Worm (Caenorhabditis elegans) whole organism, late embryonic: ENCODE data around the gene F39F10.2.

ENCODE experiments used
- C08G9.2 ChIP-seq: sonication (generic microtip); optimal IDR thresholded peaks from 2 replicates; lab custom pipeline; 2016; ENCODE audit warnings: mild to moderate bottlenecking, missing genetic modification characterization, moderate library complexity, missing compliant biosample characterization
- C38D4.7 ChIP-seq: fragments of 200-800 bp; sonication (Bioruptor generic); optimal IDR thresholded peaks from 2 replicates; lab custom pipeline; 2018; ENCODE audit warnings: mild to moderate bottlenecking, missing genetic modification characterization, moderate library complexity, missing compliant biosample characterization
- K02D7.2 ChIP-seq: sonication (generic microtip); optimal IDR thresholded peaks from 2 replicates; lab custom pipeline; 2017; ENCODE audit warnings: mild to moderate bottlenecking, missing genetic modification characterization, missing compliant biosample characterization
- K09A11.1 ChIP-seq: sonication (generic microtip); optimal IDR thresholded peaks from 2 replicates; lab custom pipeline; 2017; ENCODE audit warnings: antibody characterized with exemption, mild to moderate bottlenecking, missing genetic modification characterization, missing compliant biosample characterization; ENCODE audit not compliant: insufficient read depth
- T23F11.4 ChIP-seq: fragments of 200-800 bp; sonication (Bioruptor generic); optimal IDR thresholded peaks from 2 replicates; lab custom pipeline; 2018; ENCODE audit warnings: mild to moderate bottlenecking, missing genetic modification characterization, missing compliant biosample characterization
- Y22D7AL.16 ChIP-seq: sonication (generic microtip); optimal IDR thresholded peaks from 2 replicates; lab custom pipeline; 2016; ENCODE audit warnings: missing genetic modification characterization, missing compliant biosample characterization
- ahr-1 ChIP-seq: sonication (generic microtip); optimal IDR thresholded peaks from 2 replicates; lab custom pipeline; 2016; ENCODE audit warnings: missing genetic modification characterization, missing compliant biosample characterization
- ceh-14 ChIP-seq: sonication (generic microtip); optimal IDR thresholded peaks from 2 replicates; lab custom pipeline; 2016; ENCODE audit warnings: missing genotype, missing genetic modification characterization, missing compliant biosample characterization
- ceh-18 ChIP-seq: sonication (generic microtip); optimal IDR thresholded peaks from 2 replicates; lab custom pipeline; 2016; ENCODE audit warnings: missing genetic modification characterization, missing compliant biosample characterization
- ceh-19 ChIP-seq: fragments of 200-800 bp; sonication (Bioruptor generic); optimal IDR thresholded peaks from 2 replicates; lab custom pipeline; 2018; ENCODE audit warnings: mild to moderate bottlenecking, missing genetic modification characterization, missing compliant biosample characterization
- ceh-2 ChIP-seq: sonication (generic microtip); optimal IDR thresholded peaks from 2 replicates; lab custom pipeline; 2016; ENCODE audit warnings: missing genotype, missing genetic modification characterization, missing compliant biosample characterization
- ceh-31 ChIP-seq: sonication (generic microtip); optimal IDR thresholded peaks from 2 replicates; lab custom pipeline; 2016; ENCODE audit warnings: missing genetic modification characterization, missing compliant biosample characterization
- ceh-34 ChIP-seq: sonication (generic microtip); optimal IDR thresholded peaks from 2 replicates; lab custom pipeline; 2016; ENCODE audit warnings: mild to moderate bottlenecking, missing genetic modification characterization, missing compliant biosample characterization
- ceh-45 ChIP-seq: fragments of 200-800 bp; sonication (Bioruptor generic); IDR thresholded peaks from 2 replicates; pipeline ENCODE4 v1.3.6; 2022; ENCODE audit warnings: missing genetic modification reagents, missing genetic modification characterization, missing compliant biosample characterization
- ceh-48 ChIP-seq: sonication (generic microtip); optimal IDR thresholded peaks from 2 replicates; lab custom pipeline; 2016; ENCODE audit warnings: missing genetic modification characterization, inconsistent platforms, missing compliant biosample characterization
- ceh-6 ChIP-seq: fragments of 200-800 bp; sonication (Bioruptor generic); optimal IDR thresholded peaks from 2 replicates; lab custom pipeline; 2018; ENCODE audit warnings: mild to moderate bottlenecking, missing genetic modification characterization, missing compliant biosample characterization
- che-1 ChIP-seq: sonication (generic microtip); optimal IDR thresholded peaks from 2 replicates; lab custom pipeline; 2016; ENCODE audit warnings: mild to moderate bottlenecking, missing genetic modification characterization, missing compliant biosample characterization
- elt-2 ChIP-seq: sonication (generic microtip); optimal IDR thresholded peaks from 2 replicates; lab custom pipeline; 2016; ENCODE audit warnings: missing genetic modification reagents, missing genetic modification characterization, missing compliant biosample characterization
- eyg-1 ChIP-seq: sonication (generic microtip); optimal IDR thresholded peaks from 2 replicates; lab custom pipeline; 2016; ENCODE audit warnings: missing genotype, missing genetic modification characterization, missing compliant biosample characterization
- fax-1 ChIP-seq: sonication (generic microtip); optimal IDR thresholded peaks from 2 replicates; lab custom pipeline; 2016; ENCODE audit warnings: missing genotype, missing genetic modification characterization, missing compliant biosample characterization
- fkh-10 ChIP-seq: fragments of 150-350 bp; optimal IDR thresholded peaks from 2 replicates; lab custom pipeline; 2014; ENCODE audit warnings: missing biosample characterization, missing genetic modification reagents, missing genetic modification characterization
- fkh-6 ChIP-seq: sonication (generic microtip); optimal IDR thresholded peaks from 2 replicates; lab custom pipeline; 2016; ENCODE audit warnings: missing genetic modification characterization, missing compliant biosample characterization
- gmeb-2 ChIP-seq: sonication (generic microtip); optimal IDR thresholded peaks from 2 replicates; lab custom pipeline; 2016; ENCODE audit warnings: missing genetic modification characterization, inconsistent platforms, missing compliant biosample characterization
- hlh-13 ChIP-seq: fragments of 200-800 bp; sonication (Bioruptor generic); optimal IDR thresholded peaks from 2 replicates; lab custom pipeline; 2018; ENCODE audit warnings: mild to moderate bottlenecking, missing genetic modification characterization, missing compliant biosample characterization
- hlh-15 ChIP-seq: sonication (generic microtip); optimal IDR thresholded peaks from 2 replicates; lab custom pipeline; 2016; ENCODE audit warnings: missing genetic modification characterization, missing compliant biosample characterization
- hlh-6 ChIP-seq: sonication (generic microtip); optimal IDR thresholded peaks from 2 replicates; lab custom pipeline; 2016; ENCODE audit warnings: missing genotype, missing genetic modification characterization, missing compliant biosample characterization
- lim-6 ChIP-seq: sonication (generic microtip); optimal IDR thresholded peaks from 2 replicates; lab custom pipeline; 2016; ENCODE audit warnings: missing genetic modification characterization, missing compliant biosample characterization
- lin-11 ChIP-seq: fragments of 200-800 bp; sonication (Bioruptor generic); optimal IDR thresholded peaks from 2 replicates; lab custom pipeline; 2018; ENCODE audit warnings: mild to moderate bottlenecking, missing genetic modification characterization, missing compliant biosample characterization
- madf-2 ChIP-seq: sonication (generic microtip); optimal IDR thresholded peaks from 2 replicates; lab custom pipeline; 2017; ENCODE audit warnings: missing genetic modification characterization, missing compliant biosample characterization
- nfya-1 ChIP-seq: sonication (generic microtip); optimal IDR thresholded peaks from 2 replicates; lab custom pipeline; 2017; ENCODE audit warnings: missing genetic modification characterization, mild to moderate bottlenecking, missing compliant biosample characterization, antibody characterized with exemption, moderate library complexity
- nhr-11 ChIP-seq: fragments of 150-350 bp; optimal IDR thresholded peaks from 2 replicates; lab custom pipeline; 2014; ENCODE audit warnings: missing biosample characterization, missing genetic modification characterization
- npax-4 ChIP-seq: sonication (generic microtip); optimal IDR thresholded peaks from 2 replicates; lab custom pipeline; 2016; ENCODE audit warnings: missing genetic modification characterization, missing compliant biosample characterization
- odd-2 ChIP-seq: sonication (generic microtip); optimal IDR thresholded peaks from 2 replicates; lab custom pipeline; 2017; ENCODE audit warnings: antibody characterized with exemption, mild to moderate bottlenecking, missing genetic modification characterization, missing compliant biosample characterization
- pax-1 ChIP-seq: fragments of 150-350 bp; optimal IDR thresholded peaks from 2 replicates; lab custom pipeline; 2014; ENCODE audit warnings: missing biosample characterization, missing genetic modification characterization
- pha-2 ChIP-seq: sonication (generic microtip); optimal IDR thresholded peaks from 2 replicates; lab custom pipeline; 2017; ENCODE audit warnings: mild to moderate bottlenecking, missing genetic modification characterization, missing compliant biosample characterization
- pha-4 ChIP-seq: fragments of 150-350 bp; optimal IDR thresholded peaks from 2 replicates; lab custom pipeline; 2018; ENCODE audit warnings: missing biosample characterization, missing genetic modification reagents, missing genetic modification characterization
- ref-2 ChIP-seq: sonication (generic microtip); optimal IDR thresholded peaks from 2 replicates; lab custom pipeline; 2016; ENCODE audit warnings: missing genetic modification characterization, missing compliant biosample characterization
- sdc-2 ChIP-seq: sonication (generic microtip); optimal IDR thresholded peaks from 2 replicates; lab custom pipeline; 2016; ENCODE audit warnings: missing genotype, missing genetic modification characterization, missing compliant biosample characterization
- sox-2 ChIP-seq: fragments of 200-800 bp; sonication (Bioruptor generic); IDR thresholded peaks from 2 replicates; pipeline ENCODE4 v1.3.6; 2022; ENCODE audit warnings: missing genetic modification reagents, missing genetic modification characterization, missing compliant biosample characterization
- sox-4 ChIP-seq: sonication (generic microtip); optimal IDR thresholded peaks from 2 replicates; lab custom pipeline; 2017; ENCODE audit warnings: mild to moderate bottlenecking, missing genetic modification characterization, inconsistent platforms, missing compliant biosample characterization
- tbx-2 ChIP-seq: sonication (generic microtip); optimal IDR thresholded peaks from 2 replicates; lab custom pipeline; 2016; ENCODE audit warnings: missing genetic modification characterization, missing compliant biosample characterization
- tbx-7 ChIP-seq: sonication (generic microtip); optimal IDR thresholded peaks from 2 replicates; lab custom pipeline; 2016; ENCODE audit warnings: missing genotype, missing genetic modification characterization, missing compliant biosample characterization
- ttx-3 ChIP-seq: sonication (generic microtip); optimal IDR thresholded peaks from 2 replicates; lab custom pipeline; 2016; ENCODE audit warnings: missing genetic modification reagents, missing genetic modification characterization, missing compliant biosample characterization
- unc-3 ChIP-seq, 2 experiments: fragments of 200-800 bp in 1 of 2; sonication (Bioruptor generic) in 1 of 2; sonication (generic microtip) in 1 of 2; conservative IDR thresholded peaks in 1 of 2; optimal IDR thresholded peaks in 1 of 2; 2 replicates each; pipeline versions ENCODE4 v1.3.6 to Lab custom; 2016 to 2022; ENCODE audit warnings: missing compliant biosample characterization in 2 of 2, missing genetic modification characterization in 2 of 2, missing genetic modification reagents in 1 of 2
- unc-86 ChIP-seq: sonication (generic microtip); optimal IDR thresholded peaks from 2 replicates; lab custom pipeline; 2016; ENCODE audit warnings: missing genetic modification characterization, missing compliant biosample characterization
- zip-5 ChIP-seq: sonication (generic microtip); optimal IDR thresholded peaks from 2 replicates; lab custom pipeline; 2016; ENCODE audit warnings: missing genetic modification characterization, missing compliant biosample characterization
- ztf-16 ChIP-seq: sonication (generic microtip); optimal IDR thresholded peaks from 2 replicates; lab custom pipeline; 2017; ENCODE audit warnings: missing genetic modification characterization, missing compliant biosample characterization

F39F10.2 gene

ce11 chrX:16928087-16928486 lies 33.4 kb downstream of the F39F10.2 start (continued):
- peak; percentile 57 for TF ChIP-seq ceh-19 (GFP tag; lab: Kevin White, UChicago)
- peak; percentile 75 for TF ChIP-seq che-1 (tag; lab: Kevin White, UChicago)
- peak; percentile 66 for TF ChIP-seq C38D4.7 (GFP tag; lab: Kevin White, UChicago)
- TF ChIP-seq ceh-2 = peak; percentile 40
- TF ChIP-seq elt-2 (tag; lab: Kevin White, UChicago) = peak; percentile 70
- TF ChIP-seq odd-2 = peak; percentile 24
- peak; percentile 83 for TF ChIP-seq sdc-2
- peak; percentile 47 for TF ChIP-seq tbx-7 (tag; lab: Kevin White, UChicago)
- peak; percentile 72 for TF ChIP-seq pha-2 (tag; lab: Kevin White, UChicago)
- peak; percentile 8 for TF ChIP-seq fax-1 (tag; lab: Kevin White, UChicago)
- no peak for TF ChIP-seq ahr-1 (tag; lab: Kevin White, UChicago)
- TF ChIP-seq K09A11.1 = peak; percentile 42
- peak; percentile 11 for TF ChIP-seq eyg-1 (tag; lab: Kevin White, UChicago)
- TF ChIP-seq Y22D7AL.16 (tag; lab: Kevin White, UChicago) = peak; percentile 73
- TF ChIP-seq gmeb-2 (tag; lab: Kevin White, UChicago) = peak; percentile 63
- TF ChIP-seq unc-3 (GFP tag; conservative IDR thresholded peaks at IDR 0.05; lab: Robert Waterston, UW) = peak; percentile 68
- TF ChIP-seq unc-3 (tag; optimal IDR thresholded peaks at IDR 0.05; lab: Kevin White, UChicago) = peak; percentile 70
- peak; percentile 65 for TF ChIP-seq T23F11.4 (GFP tag; lab: Kevin White, UChicago)
- peak; percentile 75 for TF ChIP-seq sox-2 (GFP tag; lab: Robert Waterston, UW)
- peak; percentile 70 for TF ChIP-seq hlh-6 (tag; lab: Kevin White, UChicago)
- peak; percentile 77 for TF ChIP-seq ref-2 (tag; lab: Kevin White, UChicago)
- peak; percentile 41 for TF ChIP-seq C08G9.2 (tag; lab: Kevin White, UChicago)
- peak; percentile 38 for TF ChIP-seq nfya-1
- TF ChIP-seq sox-4 (tag; lab: Kevin White, UChicago) = peak; percentile 67
- TF ChIP-seq madf-2 (tag; lab: Kevin White, UChicago) = peak; percentile 58
- no peak for TF ChIP-seq nhr-11
- peak; percentile 63 for TF ChIP-seq lin-11 (tag; lab: Kevin White, UChicago)
- peak; percentile 71 for TF ChIP-seq ceh-34 (tag; lab: Kevin White, UChicago)
- no peak for TF ChIP-seq lim-6 (tag; lab: Kevin White, UChicago)
- TF ChIP-seq npax-4 (tag; lab: Kevin White, UChicago) = peak; percentile 51
- TF ChIP-seq ceh-31 (tag; lab: Kevin White, UChicago) = peak; percentile 57
- no peak for TF ChIP-seq ceh-18
- TF ChIP-seq ceh-45 (GFP tag; lab: Robert Waterston, UW) = peak; percentile 50; the same call in 1 of the 2 replicates
- peak; percentile 71 for TF ChIP-seq ttx-3 (tag; lab: Kevin White, UChicago)
- peak; percentile 26 for TF ChIP-seq hlh-15 (tag; lab: Kevin White, UChicago)
- TF ChIP-seq ceh-48 (tag; lab: Kevin White, UChicago) = peak; percentile 56

DNA sequence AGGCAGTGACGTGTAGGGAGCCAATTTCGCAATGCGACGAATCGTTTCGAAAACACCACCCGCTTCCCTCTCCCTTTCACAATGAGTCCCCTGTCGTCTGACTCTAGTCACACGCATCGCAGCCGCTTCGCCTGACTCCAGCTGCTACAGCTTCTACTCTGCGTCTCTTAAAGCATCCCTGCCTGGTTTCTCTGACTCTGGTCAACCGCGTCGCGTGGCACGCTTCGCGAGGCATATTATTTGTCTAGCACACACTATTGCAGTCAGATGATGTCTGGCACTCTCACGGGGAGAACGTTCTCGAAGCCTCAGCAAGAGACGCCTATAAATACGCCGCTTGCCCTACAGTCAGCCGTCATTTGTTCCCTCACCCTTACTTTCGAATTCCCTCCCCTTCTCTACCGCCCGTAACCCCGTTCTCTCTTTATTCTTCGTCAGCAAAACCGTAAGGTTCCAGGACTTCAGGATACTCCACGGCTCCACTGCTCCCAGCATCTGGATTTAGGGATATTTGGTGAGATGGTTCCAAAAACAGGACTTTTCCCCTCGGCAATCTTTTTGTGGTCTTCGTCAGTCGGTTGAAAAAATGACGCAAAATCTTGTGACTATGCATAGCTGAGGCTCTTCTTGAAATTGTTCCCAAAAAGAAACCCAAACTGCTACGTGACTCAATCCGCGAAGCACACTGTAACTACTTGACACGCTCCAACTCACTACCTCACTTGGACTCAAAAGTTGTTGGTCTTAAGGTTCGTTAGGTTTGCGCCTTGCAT lies 35.1 kb downstream of the F39F10.2 start:
- TF ChIP-seq unc-86 (tag; lab: Kevin White, UChicago) = peak; percentile 58
- peak; percentile 44 for TF ChIP-seq ttx-3 (tag; lab: Kevin White, UChicago)
- peak; percentile 28 for TF ChIP-seq lin-11 (tag; lab: Kevin White, UChicago)
- TF ChIP-seq T23F11.4 (GFP tag; lab: Kevin White, UChicago) = no peak
- no peak; the same call in 1 of the 2 replicates for TF ChIP-seq unc-3 (GFP tag; conservative IDR thresholded peaks at IDR 0.05; lab: Robert Waterston, UW)
- TF ChIP-seq unc-3 (tag; optimal IDR thresholded peaks at IDR 0.05; lab: Kevin White, UChicago) = peak; percentile 75
- peak; percentile 74 for TF ChIP-seq fkh-6
- peak; percentile 100 for TF ChIP-seq pax-1 (tag; lab: Kevin White, UChicago)
- peak; percentile 97 for TF ChIP-seq ceh-34 (tag; lab: Kevin White, UChicago)
- TF ChIP-seq zip-5 (tag; lab: Kevin White, UChicago) = peak; percentile 12
- peak; percentile 35 for TF ChIP-seq lim-6 (tag; lab: Kevin White, UChicago)
- no peak for TF ChIP-seq fkh-10
- TF ChIP-seq pha-4 = no peak
- TF ChIP-seq ceh-31 (tag; lab: Kevin White, UChicago) = peak; percentile 99
- TF ChIP-seq ceh-14 = peak; percentile 86
- TF ChIP-seq hlh-13 (GFP tag; lab: Kevin White, UChicago) = peak; percentile 38
- peak; percentile 41 for TF ChIP-seq K02D7.2 (tag; lab: Kevin White, UChicago)
- TF ChIP-seq ceh-6 (GFP tag; lab: Kevin White, UChicago) = no peak
- TF ChIP-seq gmeb-2 (tag; lab: Kevin White, UChicago) = peak; percentile 34
- TF ChIP-seq ztf-16 = peak; percentile 76
- TF ChIP-seq npax-4 (tag; lab: Kevin White, UChicago) = no peak
- no peak; the same call in none of the 2 replicates for TF ChIP-seq sox-2 (GFP tag; lab: Robert Waterston, UW)
- no peak for TF ChIP-seq hlh-15 (tag; lab: Kevin White, UChicago)
- peak; percentile 98 for TF ChIP-seq tbx-2 (tag; lab: Kevin White, UChicago)
